Worm (Caenorhabditis elegans) whole organism, early embryonic: ENCODE data around the gene nifk-1.

Source experiments
- aly-1 ChIP-seq: sonication (generic microtip); optimal IDR thresholded peaks from 2 replicates; lab custom pipeline; 2016; ENCODE audit warnings: missing genetic modification characterization, missing compliant biosample characterization
- ama-1 ChIP-seq: fragments of 150-350 bp; optimal IDR thresholded peaks from 2 replicates; lab custom pipeline; 2014
- tbx-11 ChIP-seq: fragments of 200-800 bp; sonication (Bioruptor generic); IDR thresholded peaks from 2 replicates; pipeline ENCODE4 v1.3.6; 2022; ENCODE audit warnings: missing genetic modification characterization, missing compliant biosample characterization
- tra-4 ChIP-seq: sonication (generic microtip); optimal IDR thresholded peaks from 2 replicates; lab custom pipeline; 2017; ENCODE audit warnings: missing genetic modification characterization, missing compliant biosample characterization

- no peak for TF ChIP-seq tbx-11
- no peak for TF ChIP-seq ama-1 (lab: Kevin White, UChicago)
- TF ChIP-seq aly-1 = no peak
- TF ChIP-seq tra-4 = no peak
These were observed 25.0 kb downstream of the nifk-1 start for ce11 chrIII:4668073-4668472.
